Fruit fly (Drosophila melanogaster): ENCODE data around the gene CG4098.

Gene CG4098

DNA sequence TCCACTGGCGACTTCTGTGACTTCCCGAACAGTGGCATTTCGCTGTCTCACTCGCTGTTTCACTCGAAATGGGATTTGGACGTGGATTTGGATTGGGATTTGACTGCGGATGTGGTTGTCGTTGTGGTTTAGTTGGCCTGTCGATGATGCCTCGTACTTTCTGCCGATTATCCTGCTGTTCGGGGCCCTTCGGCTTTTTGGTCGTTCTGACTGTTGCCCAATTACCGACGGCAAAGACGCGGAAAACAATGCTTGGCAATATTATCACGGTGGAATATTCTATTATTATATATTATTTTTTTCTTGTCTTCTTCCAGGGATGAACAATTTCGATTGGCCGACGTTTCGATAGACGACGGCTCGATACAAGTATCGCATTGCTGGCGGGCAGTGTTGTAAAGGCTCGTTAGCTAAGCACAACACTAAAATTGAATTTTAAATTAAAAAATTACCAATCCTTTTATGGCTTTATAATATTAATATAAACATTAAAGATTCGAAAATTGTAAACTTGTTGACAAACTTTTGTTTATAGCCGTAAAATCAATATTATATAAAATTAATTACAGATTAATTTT is 6.1 kb upstream of the CG4098 start, which contains the start of gene Mo25 (continued):
- no peak for TF ChIP-seq CkIIα-i1 (GFP tag; IDR thresholded peaks at IDR 0.05)
- TF ChIP-seq CG1647 (GFP tag; optimal IDR thresholded peaks at IDR 0.05): peak; percentile 12
- TF ChIP-seq zen (tag; optimal IDR thresholded peaks at IDR 0.05): peak; percentile 41
- peak; percentile 13; the same call in 1 of the 2 replicates for TF ChIP-seq CG14014 (GFP tag; IDR thresholded peaks at IDR 0.05)
- peak; percentile 32 for TF ChIP-seq vfl (GFP tag; optimal IDR thresholded peaks at IDR 0.05)
- TF ChIP-seq CG6813 (GFP tag; optimal IDR thresholded peaks at IDR 0.05): peak; percentile 9
- TF ChIP-seq crp (GFP tag; optimal IDR thresholded peaks at IDR 0.05): no peak
- TF ChIP-seq sima (GFP tag; optimal IDR thresholded peaks at IDR 0.05): no peak
- TF ChIP-seq CG3995 (GFP tag; optimal IDR thresholded peaks at IDR 0.05): peak; percentile 13
- TF ChIP-seq zfh1 (GFP tag; IDR thresholded peaks at IDR 0.05): no peak
- peak; percentile 75 for TF ChIP-seq CG4617 (GFP tag; optimal IDR thresholded peaks at IDR 0.05; ENCODE audit: borderline replicate concordance)
- peak; percentile 69 for TF ChIP-seq lilli (GFP tag; optimal IDR thresholded peaks at IDR 0.05)
- TF ChIP-seq YL-1 (GFP tag; optimal IDR thresholded peaks at IDR 0.05): peak; percentile 89
- peak; percentile 79 for TF ChIP-seq hbn (GFP tag; IDR thresholded peaks at IDR 0.05; ENCODE audit: partially characterized antibody)
- peak; percentile 29; the same call in 1 of the 2 replicates for TF ChIP-seq ssp (GFP tag; IDR thresholded peaks at IDR 0.05)
- 0 out of 3 replicates have a peak, but pooled peaks have one; percentile 33 for TF ChIP-seq otp (GFP tag; IDR thresholded peaks at IDR 0.05)
- TF ChIP-seq Hmx (GFP tag; optimal IDR thresholded peaks at IDR 0.05): no peak
- TF ChIP-seq Hmr (GFP tag; optimal IDR thresholded peaks at IDR 0.05): peak; percentile 52
- peak; percentile 44 for TF ChIP-seq CG13296 (GFP tag; optimal IDR thresholded peaks at IDR 0.05)
- TF ChIP-seq lbe (GFP tag; optimal IDR thresholded peaks at IDR 0.05): peak; percentile 83
- peak; percentile 33 for TF ChIP-seq Chrac-16 (GFP tag; optimal IDR thresholded peaks at IDR 0.05)
- TF ChIP-seq ems (GFP tag; optimal IDR thresholded peaks at IDR 0.05): peak; percentile 47
- TF ChIP-seq NFAT (GFP tag; IDR thresholded peaks at IDR 0.05): peak; percentile 49; the same call in 1 of the 2 replicates
- no peak for TF ChIP-seq chinmo (GFP tag; IDR thresholded peaks at IDR 0.05; ENCODE audit: partially characterized antibody)
- peak; percentile 38 for TF ChIP-seq Max (GFP tag; optimal IDR thresholded peaks at IDR 0.05)
- peak; percentile 29; the same call in 1 of the 2 replicates for TF ChIP-seq onecut (GFP tag; IDR thresholded peaks at IDR 0.05)
- no peak for TF ChIP-seq gce (GFP tag; IDR thresholded peaks at IDR 0.05)
- TF ChIP-seq sim (GFP tag; IDR thresholded peaks at IDR 0.05): no peak
- 0 out of 2 replicates have a peak, but pooled peaks have one; percentile 2 for TF ChIP-seq ap (GFP tag; IDR thresholded peaks at IDR 0.05)
- peak; percentile 86 for TF ChIP-seq amos (GFP tag; IDR thresholded peaks at IDR 0.05; ENCODE audit: partially characterized antibody)
- peak; percentile 3 for TF ChIP-seq ERR (GFP tag; optimal IDR thresholded peaks at IDR 0.05)
- TF ChIP-seq CG4820 (GFP tag; optimal IDR thresholded peaks at IDR 0.05): peak; percentile 14
- TF ChIP-seq Sry-δ (GFP tag; optimal IDR thresholded peaks at IDR 0.05): peak; percentile 59
- TF ChIP-seq CG10267 (tag; optimal IDR thresholded peaks at IDR 0.05): peak; percentile 98
- TF ChIP-seq BEAF-32 (GFP tag; optimal IDR thresholded peaks at IDR 0.05): peak; percentile 79
- no peak for TF ChIP-seq btn (GFP tag; optimal IDR thresholded peaks at IDR 0.05)
- no peak for TF ChIP-seq abd-A (tag; optimal IDR thresholded peaks at IDR 0.05)
- peak; percentile 40 for TF ChIP-seq phol (tag; optimal IDR thresholded peaks at IDR 0.05)
- peak; percentile 39; the same call in 1 of the 2 replicates for TF ChIP-seq Adf1 (GFP tag; IDR thresholded peaks at IDR 0.05)

DNA sequence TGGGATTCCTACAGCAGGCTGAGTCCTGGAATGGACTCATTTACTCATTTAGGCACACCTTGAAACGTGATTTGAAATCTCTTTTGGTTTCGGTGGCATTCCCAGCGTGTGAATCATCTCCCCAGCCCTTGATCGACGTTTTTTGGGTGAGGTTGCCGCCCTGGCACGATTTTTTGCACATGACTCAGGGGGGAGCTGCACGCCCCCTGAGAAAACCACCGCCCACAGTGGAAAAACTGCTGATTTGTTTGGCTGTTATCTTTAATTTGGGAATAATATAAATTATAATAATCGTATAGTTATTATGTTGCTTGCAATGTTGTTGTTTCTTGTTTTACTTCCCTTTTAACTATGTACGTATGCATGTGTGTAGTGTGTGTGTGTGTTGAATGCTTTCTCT is 3.8 kb upstream of the CG4098 start:
- TF ChIP-seq gsb (GFP tag; IDR thresholded peaks at IDR 0.05): no peak
- TF ChIP-seq Meics (GFP tag; optimal IDR thresholded peaks at IDR 0.05): peak; percentile 11
- TF ChIP-seq prd (optimal IDR thresholded peaks at IDR 0.05): no peak
- TF ChIP-seq prd (GFP tag; IDR thresholded peaks at IDR 0.05): 0 out of 3 replicates have a peak, but pooled peaks have one; percentile 24
- TF ChIP-seq Mrtf (GFP tag; IDR thresholded peaks at IDR 0.05): no peak
- no peak for TF ChIP-seq hb (GFP tag; IDR thresholded peaks at IDR 0.05; ENCODE audit: partially characterized antibody)
- TF ChIP-seq unc-4 (GFP tag; IDR thresholded peaks at IDR 0.05; ENCODE audit: partially characterized antibody): no peak
- no peak for TF ChIP-seq Sry-δ (GFP tag; optimal IDR thresholded peaks at IDR 0.05)
- TF ChIP-seq exex (tag; optimal IDR thresholded peaks at IDR 0.05): peak; percentile 45
- TF ChIP-seq CG10979 (tag; optimal IDR thresholded peaks at IDR 0.05): no peak
- no peak for TF ChIP-seq CG31441 (GFP tag; IDR thresholded peaks at IDR 0.05)
- no peak for TF ChIP-seq CG17829 (tag; optimal IDR thresholded peaks at IDR 0.05)
- TF ChIP-seq CG11696 (GFP tag; IDR thresholded peaks at IDR 0.05): no peak
- no peak for TF ChIP-seq CG12219 (GFP tag; optimal IDR thresholded peaks at IDR 0.05)
